Worm (Caenorhabditis elegans): ENCODE measurements around the gene cest-32.

Gene cest-32

ce11 chrV:5269024-5269535, 35.4 kb upstream of the cest-32 start, which contains the start of gene penr-1:
Gene penr-1, plus strand, starts transcription at chrV:5269485.
- TF ChIP-seq C38D4.7 (GFP tag; optimal IDR thresholded peaks at IDR 0.05) (no peak), ceh-24 (tag; optimal IDR thresholded peaks at IDR 0.05) (no peak), pha-2 (tag; optimal IDR thresholded peaks at IDR 0.05) (no peak), ceh-31 (tag; optimal IDR thresholded peaks at IDR 0.05) (peak; percentile 10), gmeb-2 (tag; optimal IDR thresholded peaks at IDR 0.05) (no peak), hlh-15 (tag; optimal IDR thresholded peaks at IDR 0.05) (no peak), unc-3 (GFP tag; conservative IDR thresholded peaks at IDR 0.05) (no peak), unc-3 (tag; optimal IDR thresholded peaks at IDR 0.05) (no peak), unc-55 (GFP tag; optimal IDR thresholded peaks at IDR 0.05) (peak; percentile 22), nfya-1 (tag; optimal IDR thresholded peaks at IDR 0.05) (peak; percentile 20), ceh-2 (tag; optimal IDR thresholded peaks at IDR 0.05) (no peak), Y22D7AL.16 (tag; optimal IDR thresholded peaks at IDR 0.05) (no peak), unc-42 (tag; optimal IDR thresholded peaks at IDR 0.05) (peak; percentile 64), C08G9.2 (tag; optimal IDR thresholded peaks at IDR 0.05) (no peak), pat-9 (tag; optimal IDR thresholded peaks at IDR 0.05) (no peak), lin-11 (tag; optimal IDR thresholded peaks at IDR 0.05) (no peak), tbx-7 (tag; optimal IDR thresholded peaks at IDR 0.05) (no peak), ceh-48 (tag; optimal IDR thresholded peaks at IDR 0.05) (peak; percentile 7), sdc-2 (tag; optimal IDR thresholded peaks at IDR 0.05) (no peak), hlh-13 (GFP tag; optimal IDR thresholded peaks at IDR 0.05) (no peak), K09A11.1 (tag; optimal IDR thresholded peaks at IDR 0.05; ENCODE audit: insufficient read depth) (no peak), pha-4 (tag; optimal IDR thresholded peaks at IDR 0.05) (no peak), ceh-34 (tag; optimal IDR thresholded peaks at IDR 0.05) (no peak), pag-3 (tag; optimal IDR thresholded peaks at IDR 0.05; ENCODE audit: borderline replicate concordance) (no peak)

- no peak for TF ChIP-seq ceh-30 (tag; optimal IDR thresholded peaks at IDR 0.05)
These were observed 31.9 kb upstream of the cest-32 start, which contains the start of the genes srt-69 and B0238.12 for ce11 chrV:5265581-5265980. Gene srt-69, minus strand, starts transcription at chrV:5265681. Gene B0238.12, plus strand, starts transcription at chrV:5265844.

ce11 chrV:5262999-5263398, 29.3 kb upstream of the cest-32 start, which contains the start of gene cest-30:
Gene cest-30, minus strand, starts transcription at chrV:5263099.
- TF ChIP-seq npax-4 (tag; optimal IDR thresholded peaks at IDR 0.05) (no peak), hlh-6 (tag; optimal IDR thresholded peaks at IDR 0.05) (no peak), sox-4 (tag; optimal IDR thresholded peaks at IDR 0.05) (no peak), nfya-1 (tag; optimal IDR thresholded peaks at IDR 0.05) (no peak), ref-2 (tag; optimal IDR thresholded peaks at IDR 0.05) (no peak), odd-2 (tag; optimal IDR thresholded peaks at IDR 0.05) (no peak), zip-5 (tag; optimal IDR thresholded peaks at IDR 0.05) (no peak), ceh-24 (tag; optimal IDR thresholded peaks at IDR 0.05) (no peak), sox-2 (GFP tag; IDR thresholded peaks at IDR 0.05) (no peak), gmeb-2 (tag; optimal IDR thresholded peaks at IDR 0.05) (no peak)

ce11 chrV:5259448-5259847, 25.8 kb upstream of the cest-32 start, which contains the start of gene srt-70:
Gene srt-70, minus strand, starts transcription at chrV:5259548.
- TF ChIP-seq elt-2 (tag; optimal IDR thresholded peaks at IDR 0.05), result no peak
- no peak for TF ChIP-seq pros-1 (tag; optimal IDR thresholded peaks at IDR 0.05)
- no peak for TF ChIP-seq ceh-30 (tag; optimal IDR thresholded peaks at IDR 0.05)
- TF ChIP-seq fkh-6 (tag; optimal IDR thresholded peaks at IDR 0.05), result no peak
- no peak for TF ChIP-seq gmeb-2 (tag; optimal IDR thresholded peaks at IDR 0.05)
- TF ChIP-seq ceh-34 (tag; optimal IDR thresholded peaks at IDR 0.05), result no peak
- TF ChIP-seq sox-2 (GFP tag; IDR thresholded peaks at IDR 0.05), result no peak
- no peak for TF ChIP-seq hlh-6 (tag; optimal IDR thresholded peaks at IDR 0.05)
- no peak for TF ChIP-seq K02D7.2 (tag; optimal IDR thresholded peaks at IDR 0.05)
- TF ChIP-seq npax-4 (tag; optimal IDR thresholded peaks at IDR 0.05), result no peak
- no peak for TF ChIP-seq hlh-30 (tag; optimal IDR thresholded peaks at IDR 0.05; ENCODE audit: insufficient read depth)

All from whole organism, late embryonic.